Fruit fly (Drosophila melanogaster): ENCODE results near the gene pes.

dm6 chr2L:7938488-7938887 lies 55.5 kb downstream of the pes start:
- TF ChIP-seq usp (GFP tag; optimal IDR thresholded peaks at IDR 0.05), result no peak
- TF ChIP-seq br (GFP tag; optimal IDR thresholded peaks at IDR 0.05), result no peak
- TF ChIP-seq OdsH (GFP tag; optimal IDR thresholded peaks at IDR 0.05), result no peak
- no peak for TF ChIP-seq lola (GFP tag; optimal IDR thresholded peaks at IDR 0.05)
- TF ChIP-seq psq (GFP tag; optimal IDR thresholded peaks at IDR 0.05), result no peak
- no peak for TF ChIP-seq CG9705 (GFP tag; optimal IDR thresholded peaks at IDR 0.05)
- TF ChIP-seq h (GFP tag; optimal IDR thresholded peaks at IDR 0.05), result no peak

Data from whole organism, wandering third instar larva.